Worm (Caenorhabditis elegans): ENCODE measurements around the gene srg-57.

- no peak for TF ChIP-seq snpc-4 (GFP tag; optimal IDR thresholded peaks at IDR 0.05)
- no peak for TF ChIP-seq snpc-4 (tag; optimal IDR thresholded peaks at IDR 0.05)
- no peak for TF ChIP-seq unc-130 (GFP tag; optimal IDR thresholded peaks at IDR 0.05)
- TF ChIP-seq tbx-9 (tag; optimal IDR thresholded peaks at IDR 0.05; ENCODE audit: borderline replicate concordance), result no peak
- TF ChIP-seq ama-1 (optimal IDR thresholded peaks at IDR 0.05), result no peak
- TF ChIP-seq ama-1 (GFP tag; optimal IDR thresholded peaks at IDR 0.05), result no peak
- no peak for TF ChIP-seq Y53G8AR.9 (GFP tag; conservative IDR thresholded peaks at IDR 0.05)
- TF ChIP-seq nfya-2 (GFP tag; IDR thresholded peaks at IDR 0.05), result no peak
- TF ChIP-seq nhr-90 (tag; optimal IDR thresholded peaks at IDR 0.05), result no peak
- no peak for TF ChIP-seq repo-1 (tag; optimal IDR thresholded peaks at IDR 0.05)
- TF ChIP-seq somi-1 (GFP tag; optimal IDR thresholded peaks at IDR 0.05), result no peak
- no peak for TF ChIP-seq ceh-27 (GFP tag; optimal IDR thresholded peaks at IDR 0.05)
These were observed 31.0 kb downstream of the srg-57 start for ce11 chrV:2703299-2703698.

All from whole organism, young adult.